Worm (Caenorhabditis elegans) whole organism, young adult: ENCODE measurements around the gene atfs-1.
A peak's percentile ranks its signal among the peaks of the same experiment; 100 is the strongest.

Source experiments
- B0019.2 ChIP-seq: fragments of 200-800 bp; sonication (Bioruptor generic); conservative IDR thresholded peaks from 2 replicates; pipeline ENCODE4 v1.3.6; 2022; ENCODE audit warnings: missing genetic modification reagents, missing genetic modification characterization, missing compliant biosample characterization
- B0336.3 ChIP-seq: fragments of 200-800 bp; sonication (Bioruptor generic); IDR thresholded peaks from 2 replicates; pipeline ENCODE4 v1.3.6; 2022; ENCODE audit warnings: missing genetic modification characterization, missing compliant biosample characterization
- F49E8.2 ChIP-seq: sonication (generic microtip); optimal IDR thresholded peaks from 3 replicates; lab custom pipeline; 2017; ENCODE audit warnings: missing genetic modification characterization, mild to moderate bottlenecking, missing compliant biosample characterization, antibody characterized with exemption, moderate library complexity; ENCODE audit not compliant: insufficient read depth
- ama-1 ChIP-seq, 3 experiments: fragments of 150-350 bp in 1 of 3; sonication (generic microtip) in 2 of 3; optimal IDR thresholded peaks; 2 replicates each; lab custom pipeline; 2014 to 2018; ENCODE audit warnings: missing biosample characterization in 2 of 3, missing genetic modification characterization in 2 of 3, missing genetic modification reagents in 2 of 3
- cebp-1 ChIP-seq, 2 experiments: fragments of 200-800 bp in 1 of 2; sonication (Bioruptor generic) in 1 of 2; sonication (generic microtip) in 1 of 2; IDR thresholded peaks in 1 of 2; optimal IDR thresholded peaks in 1 of 2; 2 replicates each; pipeline versions ENCODE4 v1.3.6 to Lab custom; 2017 to 2022; ENCODE audit warnings: missing compliant biosample characterization in 2 of 2, missing genetic modification characterization in 2 of 2, mild to moderate bottlenecking in 1 of 2, missing genetic modification reagents in 1 of 2, moderate library complexity in 1 of 2
- madf-6 ChIP-seq: fragments of 200-800 bp; sonication (Bioruptor generic); IDR thresholded peaks from 2 replicates; pipeline ENCODE4 v1.3.6; 2022; ENCODE audit warnings: missing genetic modification reagents, missing genetic modification characterization, missing compliant biosample characterization
- snpc-4 ChIP-seq, 5 experiments: fragments of 150-350 bp in 1 of 5; sonication (generic microtip) in 4 of 5; optimal IDR thresholded peaks; 2 replicates each; lab custom pipeline; 2014 to 2018; ENCODE audit warnings: missing genetic modification characterization in 5 of 5, missing biosample characterization in 3 of 5, antibody characterized with exemption in 2 of 5, mild to moderate bottlenecking in 2 of 5, missing compliant biosample characterization in 2 of 5, missing genotype in 2 of 5, moderate library complexity in 2 of 5, missing genetic modification reagents in 1 of 5
- ztf-6 ChIP-seq: fragments of 200-800 bp; sonication (Bioruptor generic); IDR thresholded peaks from 2 replicates; pipeline ENCODE4 v1.3.6; 2022; ENCODE audit warnings: missing genetic modification reagents, missing genetic modification characterization, missing compliant biosample characterization

ce11 chrV:14192870-14193269 lies 593 bp upstream of the atfs-1 start:
- TF ChIP-seq F49E8.2 (tag; lab: Kevin White, UChicago) (peak; percentile 42), madf-6 (peak; percentile 94), snpc-4 (GFP tag; optimal IDR thresholded peaks at IDR 0.05; lab: Kevin White, UChicago) (no peak), snpc-4 (tag; optimal IDR thresholded peaks at IDR 0.05; lab: Kevin White, UChicago) (no peak), B0019.2 (GFP tag; lab: Robert Waterston, UW) (no peak), B0336.3 (GFP tag; lab: Robert Waterston, UW) (no peak; the same call in 1 of the 2 replicates), ama-1 (optimal IDR thresholded peaks at IDR 0.05; lab: Kevin White, UChicago) (no peak), ama-1 (GFP tag; optimal IDR thresholded peaks at IDR 0.05; lab: Kevin White, UChicago) (peak in 1 of 2 experiments; percentile 11), cebp-1 (GFP tag; IDR thresholded peaks at IDR 0.05; lab: Robert Waterston, UW) (no peak), cebp-1 (tag; optimal IDR thresholded peaks at IDR 0.05; lab: Kevin White, UChicago) (no peak), ztf-6 (GFP tag; lab: Robert Waterston, UW) (no peak)
